Worm (Caenorhabditis elegans) whole organism, L4/young adult: Measurements from ENCODE around the gene gei-13.

Source experiments
- W03F9.2 ChIP-seq: fragments of 150-350 bp; optimal IDR thresholded peaks from 2 replicates; lab custom pipeline; 2014; ENCODE audit warnings: missing biosample characterization, missing genetic modification characterization
- dao-5 ChIP-seq: sonication (generic microtip); optimal IDR thresholded peaks from 2 replicates; lab custom pipeline; 2016; ENCODE audit warnings: missing genotype, missing genetic modification characterization, moderate library complexity, missing compliant biosample characterization
- him-1 ChIP-seq: sonication (generic microtip); optimal IDR thresholded peaks from 2 replicates; lab custom pipeline; 2016; ENCODE audit warnings: missing genotype, missing genetic modification reagents, missing genetic modification characterization, missing compliant biosample characterization

The gei-13 gene

ce11 chrIII:9621840-9622525 is 14.9 kb downstream of the gei-13 start:
- TF ChIP-seq dao-5 (no peak), him-1 (tag; lab: Kevin White, UChicago) (no peak), W03F9.2 (tag; lab: Kevin White, UChicago) (no peak)

- no peak for TF ChIP-seq him-1 (tag; lab: Kevin White, UChicago)
- no peak for TF ChIP-seq dao-5
- no peak for TF ChIP-seq W03F9.2 (tag; lab: Kevin White, UChicago)
These were observed 16.8 kb downstream of the gei-13 start for ce11 chrIII:9620148-9620547.

ce11 chrIII:9619079-9619761 is 17.7 kb downstream of the gei-13 start, which contains the start of gene hlh-11:
TSS of gene hlh-11 (plus strand) at chrIII:9619711.
- TF ChIP-seq W03F9.2 (tag; lab: Kevin White, UChicago), result peak; percentile 86
- peak; percentile 37 for TF ChIP-seq dao-5
- TF ChIP-seq him-1 (tag; lab: Kevin White, UChicago), result peak; percentile 89

DNA sequence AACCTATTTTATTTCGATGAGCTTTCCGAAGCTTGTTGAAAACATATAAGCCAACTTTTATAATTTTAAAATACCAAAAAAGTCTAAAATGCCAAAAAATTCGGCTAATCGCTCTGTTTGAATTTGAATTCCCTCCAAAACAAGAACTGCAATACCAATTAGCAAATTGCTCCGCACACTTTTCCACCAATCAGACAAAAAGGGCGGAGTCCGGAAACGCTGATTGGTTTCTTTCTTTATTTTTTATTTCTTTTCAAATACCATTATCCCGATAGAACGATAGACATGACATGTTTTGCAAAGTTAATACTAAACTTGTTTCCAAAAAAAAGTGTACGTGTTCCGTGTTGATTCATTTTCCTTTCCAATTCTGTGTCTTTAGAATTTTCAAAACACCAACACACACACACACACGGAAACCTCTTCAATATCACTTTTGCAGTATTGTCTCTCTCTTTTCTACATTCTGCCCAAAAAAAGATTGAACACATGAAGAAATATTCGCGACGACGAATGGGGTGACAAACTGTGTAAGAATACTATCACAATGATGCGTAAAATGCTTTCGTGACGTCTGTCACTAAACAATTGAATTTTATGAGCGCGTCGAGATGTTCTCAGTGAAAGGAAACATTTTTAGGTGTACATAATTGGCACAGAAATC is 19.2 kb downstream of the gei-13 start:
- no peak for TF ChIP-seq W03F9.2 (tag; lab: Kevin White, UChicago)
- TF ChIP-seq dao-5, result no peak
- TF ChIP-seq him-1 (tag; lab: Kevin White, UChicago), result no peak

DNA sequence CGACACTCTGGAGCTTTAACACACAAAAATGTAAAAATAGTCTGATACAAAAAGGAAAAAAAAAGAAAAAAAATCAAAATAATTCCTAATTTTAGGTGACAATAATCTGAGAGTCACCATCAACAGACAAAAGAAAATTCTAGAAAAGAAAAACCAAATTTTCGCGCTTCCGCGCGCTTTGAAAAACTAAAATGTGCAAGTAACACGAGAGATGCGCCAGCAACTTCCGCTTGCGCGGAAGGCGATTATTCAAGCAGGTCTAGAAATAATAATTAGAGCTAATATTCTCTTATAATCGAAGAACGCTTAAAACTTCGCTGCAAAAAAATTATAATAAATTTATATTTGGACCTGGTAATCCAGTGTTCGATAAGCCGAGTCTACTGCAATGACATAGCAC is 20.0 kb downstream of the gei-13 start:
- peak; percentile 61 for TF ChIP-seq W03F9.2 (tag; lab: Kevin White, UChicago)
- no peak for TF ChIP-seq him-1 (tag; lab: Kevin White, UChicago)
- TF ChIP-seq dao-5, result no peak

DNA sequence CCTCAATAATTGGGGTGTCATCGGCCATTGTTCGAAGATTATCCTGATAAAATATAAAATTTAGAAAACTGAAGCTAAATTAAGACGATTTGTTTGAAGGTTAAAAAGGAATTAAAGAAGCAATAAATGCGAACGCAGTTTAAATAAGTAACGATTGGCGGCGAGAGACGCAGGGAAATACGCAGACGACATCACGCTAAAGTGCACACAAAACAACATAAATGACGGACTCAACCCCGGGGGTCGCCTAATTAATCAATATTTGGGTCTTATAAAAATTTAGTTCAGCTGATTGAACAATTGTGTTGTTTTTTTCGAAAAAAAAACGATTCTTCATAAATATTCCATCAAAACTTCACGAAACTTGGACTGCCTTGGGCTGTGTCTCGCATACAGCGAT is 20.5 kb downstream of the gei-13 start, which contains the start of gene hcp-3:
hcp-3 (minus strand) TSS at position 45 of the 400 bp plus-strand sequence.
- TF ChIP-seq dao-5, result no peak
- TF ChIP-seq him-1 (tag; lab: Kevin White, UChicago), result no peak
- TF ChIP-seq W03F9.2 (tag; lab: Kevin White, UChicago), result no peak

DNA sequence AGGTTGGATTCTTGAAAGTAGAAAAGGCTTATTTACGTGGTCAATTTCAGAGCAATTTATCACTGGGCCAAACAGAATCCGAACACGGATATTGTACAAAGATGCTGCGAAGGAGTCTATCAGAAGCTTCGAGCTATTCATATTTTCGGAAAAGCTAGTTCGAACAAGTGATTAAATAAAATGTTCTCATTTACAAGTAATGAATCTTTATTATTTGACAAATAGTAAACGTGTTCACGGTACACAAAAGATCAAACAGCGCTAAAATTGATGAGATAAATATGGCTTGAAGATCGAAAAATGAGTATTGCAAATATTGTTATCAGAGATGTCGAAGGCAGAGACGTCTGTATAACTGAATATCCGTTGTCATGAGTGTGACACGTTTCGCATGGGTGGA is 21.8 kb downstream of the gei-13 start:
- TF ChIP-seq W03F9.2 (tag; lab: Kevin White, UChicago) (no peak), dao-5 (no peak)

DNA sequence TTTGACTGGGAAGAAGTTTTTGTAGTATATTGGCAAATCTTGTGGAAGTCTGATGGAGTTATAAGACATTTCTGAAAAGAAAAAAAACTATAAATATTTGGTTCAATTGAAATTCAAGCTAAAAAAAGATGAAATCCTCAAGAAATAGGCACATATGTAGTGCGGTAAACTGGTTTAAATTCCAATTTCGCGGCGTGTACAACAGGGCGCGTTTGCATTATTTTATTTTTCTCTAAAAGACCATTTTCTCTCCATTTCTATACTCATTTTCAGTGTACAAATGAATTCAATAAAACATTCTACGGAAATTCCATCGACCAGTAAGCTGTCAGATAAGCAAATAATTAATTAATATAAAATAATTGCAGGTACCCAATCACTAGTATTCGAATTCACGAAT is 22.7 kb downstream of the gei-13 start, which contains the start of the genes pri-1 and F58A4.6:
pri-1 (minus strand) TSS at position 71 of the 400 bp plus-strand sequence.
F58A4.6 (plus strand) TSS at position 272 of the 400 bp plus-strand sequence.
- no peak for TF ChIP-seq dao-5
- no peak for TF ChIP-seq W03F9.2 (tag; lab: Kevin White, UChicago)
- no peak for TF ChIP-seq him-1 (tag; lab: Kevin White, UChicago)

DNA sequence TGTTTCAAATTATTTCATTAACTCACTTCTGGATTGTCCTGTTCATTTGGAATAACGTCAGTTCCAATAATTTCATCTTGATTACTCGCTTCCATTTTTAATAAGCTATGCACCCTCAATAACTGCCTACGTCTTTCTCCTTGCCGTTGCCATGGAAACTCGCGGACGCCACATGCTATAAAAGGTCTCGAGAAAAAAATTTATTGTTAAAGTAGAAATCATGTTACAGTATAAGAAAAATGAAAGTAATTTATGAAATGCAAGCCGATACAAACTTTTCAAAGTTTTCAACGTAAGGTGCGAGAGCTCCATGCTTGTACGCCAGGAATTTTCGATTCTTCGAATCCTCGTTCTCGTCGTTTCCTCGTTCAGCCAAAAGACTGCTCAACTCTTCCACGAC is 24.8 kb downstream of the gei-13 start, which contains the start of gene bbs-4:
bbs-4 (minus strand) TSS at position 101 of the 400 bp plus-strand sequence.
- TF ChIP-seq dao-5 (no peak), him-1 (tag; lab: Kevin White, UChicago) (no peak), W03F9.2 (tag; lab: Kevin White, UChicago) (no peak)

ce11 chrIII:9608650-9609049 is 28.3 kb downstream of the gei-13 start, which contains the start of gene clec-161:
TSS of gene clec-161 (minus strand) at chrIII:9608750.
- TF ChIP-seq W03F9.2 (tag; lab: Kevin White, UChicago) (no peak), him-1 (tag; lab: Kevin White, UChicago) (no peak), dao-5 (no peak)

DNA sequence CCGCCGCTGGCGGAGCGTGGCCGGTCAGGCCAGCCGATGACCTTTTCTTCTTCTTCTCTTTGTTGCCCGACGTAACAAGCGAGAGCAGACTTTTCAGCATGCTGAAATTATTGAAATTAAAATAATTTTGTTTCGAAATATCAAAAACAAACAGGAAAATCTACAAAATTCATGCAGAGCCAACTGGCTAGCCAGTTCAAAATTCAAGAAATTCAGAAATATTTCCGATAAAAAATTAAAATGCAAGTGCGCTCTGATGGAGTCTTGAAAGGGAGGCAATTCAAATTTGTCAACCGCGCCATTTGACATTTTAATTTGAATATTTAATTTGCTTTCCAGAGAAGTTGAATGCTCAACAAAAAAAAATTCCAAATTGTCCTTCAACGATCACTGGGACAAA is 36.3 kb downstream of the gei-13 start, which contains the start of gene F58A4.2:
F58A4.2 (minus strand) TSS at position 101 of the 400 bp plus-strand sequence.
- TF ChIP-seq him-1 (tag; lab: Kevin White, UChicago), result no peak
- TF ChIP-seq dao-5, result no peak
- TF ChIP-seq W03F9.2 (tag; lab: Kevin White, UChicago), result no peak

ce11 chrIII:9598168-9598567 is 38.7 kb downstream of the gei-13 start, which contains the start of gene F58A4.1:
TSS of gene F58A4.1 (plus strand) at chrIII:9598468.
- TF ChIP-seq W03F9.2 (tag; lab: Kevin White, UChicago), result no peak
- TF ChIP-seq dao-5, result no peak
- TF ChIP-seq him-1 (tag; lab: Kevin White, UChicago), result no peak

DNA sequence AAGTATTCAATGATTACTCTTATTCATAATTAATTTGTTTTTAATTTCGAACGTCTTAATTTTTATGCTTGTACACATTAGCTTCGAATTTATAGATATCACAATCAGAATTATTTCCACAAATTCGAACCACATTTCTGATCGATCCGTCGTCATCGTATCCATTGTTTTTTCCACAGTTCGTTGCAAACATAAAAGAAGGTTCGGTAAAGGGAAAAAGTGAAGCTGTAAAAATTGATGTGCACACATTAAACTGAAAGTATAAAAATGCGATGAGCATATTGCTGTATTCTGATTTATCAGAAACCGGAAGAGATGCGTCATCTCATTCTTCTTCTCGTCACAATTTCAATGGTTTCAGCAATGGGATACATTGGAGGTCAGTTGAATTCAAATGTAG is 39.9 kb downstream of the gei-13 start, which contains the start of gene C48B4.12:
C48B4.12 (plus strand) TSS at position 301 of the 400 bp plus-strand sequence.
- no peak for TF ChIP-seq him-1 (tag; lab: Kevin White, UChicago)
- TF ChIP-seq W03F9.2 (tag; lab: Kevin White, UChicago), result no peak
- TF ChIP-seq dao-5, result no peak
